Fruit fly (Drosophila melanogaster) whole organism: ENCODE data around the gene Acox3.

Experiments used
- CG8478 ChIP-seq: fragments of >200 bp; optimal IDR thresholded peaks from 2 replicates; lab custom pipeline; 2018; ENCODE audit warnings: inconsistent platforms
- Dll ChIP-seq: fragments of >200 bp; optimal IDR thresholded peaks from 2 replicates; lab custom pipeline; 2017
- pan ChIP-seq: fragments of >200 bp; optimal IDR thresholded peaks from 2 replicates; lab custom pipeline; 2017
- psq ChIP-seq: fragments of >200 bp; optimal IDR thresholded peaks from 2 replicates; lab custom pipeline; 2017
- usp ChIP-seq: fragments of >200 bp; optimal IDR thresholded peaks from 2 replicates; lab custom pipeline; 2017; ENCODE audit warnings: missing biosample characterization, missing genetic modification characterization, mixed read lengths

dm6 chr2L:6423148-6423547, 25.1 kb downstream of the Acox3 start, which contains the start of gene Tig:
- TF ChIP-seq CG8478 (lab: Kevin White, UChicago) (no peak), psq (lab: Kevin White, UChicago) (no peak), pan (lab: Kevin White, UChicago) (no peak), Dll (lab: Kevin White, UChicago) (no peak), usp (GFP tag; lab: Kevin White, UChicago) (no peak)
